Fruit fly (Drosophila melanogaster) whole organism, embryonic: ENCODE measurements around the gene CG13921.

Experiments
- CG10147 ChIP-seq: fragments of 200-800 bp; sonication (Bioruptor generic); optimal IDR thresholded peaks from 2 replicates; lab custom pipeline; 2019; ENCODE audit warnings: missing biosample characterization, mild to moderate bottlenecking, missing genetic modification characterization, moderate library complexity
- CG13287 ChIP-seq: fragments of 200-800 bp; sonication (Bioruptor generic); IDR thresholded peaks from 2 replicates; pipeline ENCODE4 v1.3.6; 2022; ENCODE audit warnings: missing biosample characterization, missing genetic modification characterization; ENCODE audit not compliant: partially characterized antibody
- CG2116 ChIP-seq: fragments of 200-800 bp; sonication (Bioruptor generic); optimal IDR thresholded peaks from 3 replicates; lab custom pipeline; 2018; ENCODE audit warnings: missing biosample characterization, mild to moderate bottlenecking, missing genetic modification characterization
- CG32767 ChIP-seq: fragments of 200-800 bp; sonication (Bioruptor generic); IDR thresholded peaks from 2 replicates; pipeline ENCODE4 v1.3.6; 2022; ENCODE audit warnings: missing biosample characterization, missing genetic modification characterization
- CG7372 ChIP-seq: fragments of 200-800 bp; sonication (Bioruptor generic); IDR thresholded peaks from 2 replicates; pipeline ENCODE4 v1.3.6; 2022; ENCODE audit warnings: missing biosample characterization, missing genetic modification characterization
- CG8290 ChIP-seq, 3 experiments: fragments of 200-800 bp; sonication (Bioruptor generic); optimal IDR thresholded peaks; 2 replicates each; lab custom pipeline; 2016 to 2019; ENCODE audit warnings: missing biosample characterization in 3 of 3, missing genetic modification characterization in 3 of 3, mild to moderate bottlenecking in 2 of 3, moderate library complexity in 1 of 3
- Nf-YA ChIP-seq: fragments of 200-800 bp; sonication (Bioruptor generic); IDR thresholded peaks from 2 replicates; pipeline ENCODE4 v1.3.6; 2022; ENCODE audit warnings: missing biosample characterization, missing genetic modification characterization
- Sin3A ChIP-seq: fragments of >200 bp; optimal IDR thresholded peaks from 2 replicates; lab custom pipeline; 2018
- crp ChIP-seq, 2 experiments: fragments of 200-800 bp; sonication (Bioruptor generic); optimal IDR thresholded peaks; 2 replicates in 1 of 2; 3 replicates in 1 of 2; lab custom pipeline; 2017; ENCODE audit warnings: missing biosample characterization in 2 of 2, missing genetic modification characterization in 2 of 2, mild to moderate bottlenecking in 1 of 2, moderate library complexity in 1 of 2
- eve ChIP-seq, 2 experiments: fragments of >200 bp; optimal IDR thresholded peaks; 2 replicates each; lab custom pipeline; 2017; ENCODE audit warnings: missing biosample characterization in 2 of 2, missing genetic modification characterization in 2 of 2
- peb ChIP-seq: fragments of 200-800 bp; sonication (Bioruptor generic); IDR thresholded peaks from 2 replicates; pipeline ENCODE4 v1.3.6; 2022; ENCODE audit warnings: missing biosample characterization, missing genetic modification characterization
- slp2 ChIP-seq: fragments of 200-800 bp; sonication (Bioruptor generic); optimal IDR thresholded peaks from 2 replicates; lab custom pipeline; 2016; ENCODE audit warnings: missing biosample characterization, missing genetic modification characterization
- so ChIP-seq: fragments of 200-800 bp; sonication (Bioruptor generic); IDR thresholded peaks from 3 replicates; pipeline ENCODE4 v1.3.6; 2022; ENCODE audit warnings: missing biosample characterization, missing genetic modification characterization
- vfl ChIP-seq: fragments of 200-800 bp; sonication (Bioruptor generic); optimal IDR thresholded peaks from 2 replicates; lab custom pipeline; 2016; ENCODE audit warnings: missing biosample characterization, missing genetic modification characterization

DNA sequence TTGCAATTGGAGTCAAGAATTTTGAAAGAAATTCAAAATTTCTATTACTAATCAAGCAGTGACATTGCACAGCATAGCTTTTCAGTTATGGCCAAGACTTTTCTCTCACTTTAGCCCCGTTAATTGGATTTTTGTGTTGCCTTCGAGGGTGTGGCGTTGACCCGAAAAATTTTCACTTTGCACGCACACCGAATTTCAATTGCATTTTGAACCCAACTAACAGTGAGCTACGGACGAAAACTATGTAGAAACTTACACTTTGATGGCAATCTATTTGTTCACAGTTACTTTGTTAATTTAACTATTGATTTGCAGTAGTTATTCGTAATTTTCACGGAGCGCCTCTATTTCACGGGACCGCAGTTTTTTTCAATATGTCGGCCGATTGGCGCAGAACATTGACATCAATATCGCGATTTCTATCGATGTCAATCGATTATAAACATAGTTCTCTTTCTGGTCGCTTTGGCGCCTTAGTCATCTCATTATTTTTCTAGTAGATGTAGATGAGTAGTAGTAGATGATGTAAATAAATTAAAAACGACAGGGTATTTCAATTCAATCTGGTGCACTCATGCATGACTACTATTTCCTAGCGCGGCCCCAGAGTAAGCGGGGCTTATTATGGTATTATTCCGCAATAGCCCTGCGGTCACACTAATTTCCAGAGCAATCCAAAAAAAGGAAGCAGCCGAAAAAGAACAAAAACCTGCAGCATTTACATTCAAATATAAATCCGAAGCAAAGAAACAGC, 48.4 kb downstream of the CG13921 start, which contains the start of the genes alpha-Spec, dlt and Cdc37:
- peak; percentile 82 for TF ChIP-seq CG2116 (GFP tag; lab: Kevin White, UChicago)
- no peak for TF ChIP-seq peb
- TF ChIP-seq so (GFP tag; lab: Robert Waterston, UW), result no peak
- no peak for TF ChIP-seq CG8290 (GFP tag; optimal IDR thresholded peaks at IDR 0.05; lab: Kevin White, UChicago)
- TF ChIP-seq CG8290 (tag; optimal IDR thresholded peaks at IDR 0.05; lab: Kevin White, UChicago), result no peak
- no peak for TF ChIP-seq Nf-YA (GFP tag; lab: Robert Waterston, UW)
- TF ChIP-seq eve (GFP tag; optimal IDR thresholded peaks at IDR 0.05; lab: Kevin White, UChicago), result no peak
- no peak; the same call in 1 of the 2 replicates for TF ChIP-seq CG32767
- TF ChIP-seq CG10147 (GFP tag; lab: Kevin White, UChicago), result peak; percentile 27
- no peak for TF ChIP-seq slp2
- peak; percentile 87 for TF ChIP-seq CG13287
- TF ChIP-seq Sin3A (lab: Kevin White, UChicago), result peak; percentile 80
- no peak for TF ChIP-seq CG7372 (GFP tag; lab: Robert Waterston, UW)
- no peak for TF ChIP-seq vfl (GFP tag; lab: Kevin White, UChicago)
- TF ChIP-seq crp (GFP tag; optimal IDR thresholded peaks at IDR 0.05; lab: Kevin White, UChicago), result peak in 1 of 2 experiments; percentile 50
